Fruit fly (Drosophila melanogaster): ENCODE results near the gene CG13962.

DNA sequence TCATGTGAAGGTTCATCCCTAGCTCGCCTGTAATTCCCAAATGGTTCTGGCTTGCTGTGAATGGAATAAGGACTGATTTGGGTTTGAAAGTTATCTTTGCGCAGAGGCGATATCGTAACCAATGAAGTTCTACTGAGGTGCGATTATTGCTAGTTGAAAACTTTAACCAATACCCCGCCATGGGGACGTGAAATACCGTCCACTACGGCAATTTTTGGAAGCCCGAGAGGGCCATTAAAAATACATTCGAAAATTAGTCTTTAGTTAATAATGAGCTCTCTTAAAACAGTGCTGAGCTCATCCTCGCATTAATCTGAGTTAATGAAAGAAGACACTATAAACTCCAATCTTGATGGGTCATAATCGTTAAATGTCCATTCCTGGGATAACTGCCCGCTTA is 3.7 kb downstream of the CG13962 start:
- no peak for TF ChIP-seq pan (optimal IDR thresholded peaks at IDR 0.05)
- TF ChIP-seq psq (optimal IDR thresholded peaks at IDR 0.05), result no peak
- no peak for TF ChIP-seq Dll (optimal IDR thresholded peaks at IDR 0.05)
- no peak for TF ChIP-seq CG8478 (optimal IDR thresholded peaks at IDR 0.05)
- no peak for TF ChIP-seq usp (GFP tag; optimal IDR thresholded peaks at IDR 0.05)
